Fruit fly (Drosophila melanogaster) Kc167 (cell line): Measurements from ENCODE around the gene Mps1.

Experiments
- h ChIP-seq: fragments of >200 bp; optimal IDR thresholded peaks from 3 replicates; lab custom pipeline; 2018; ENCODE audit warnings: missing external identifiers
- psq ChIP-seq: fragments of >200 bp; optimal IDR thresholded peaks from 2 replicates; lab custom pipeline; 2017; ENCODE audit warnings: missing external identifiers
- ttk ChIP-seq: sonication (Bioruptor generic); optimal IDR thresholded peaks from 2 replicates; lab custom pipeline; 2017; ENCODE audit warnings: missing external identifiers

dm6 chr3R:17670857-17671336, at the start of gene Mps1, which contains the start of gene CG7523:
- TF ChIP-seq ttk (lab: Kevin White, UChicago) (no peak), psq (lab: Kevin White, UChicago) (no peak), h (lab: Kevin White, UChicago) (no peak)
